Fruit fly (Drosophila melanogaster) Kc167 (cell line): ENCODE data around the gene CG43248.

Experiments
- Myc ChIP-seq: fragments of >200 bp; optimal IDR thresholded peaks from 2 replicates; lab custom pipeline; 2017; ENCODE audit warnings: missing external identifiers
- h ChIP-seq: fragments of >200 bp; optimal IDR thresholded peaks from 3 replicates; lab custom pipeline; 2018; ENCODE audit warnings: missing external identifiers
- psq ChIP-seq: fragments of >200 bp; optimal IDR thresholded peaks from 2 replicates; lab custom pipeline; 2017; ENCODE audit warnings: missing external identifiers
- ttk ChIP-seq: sonication (Bioruptor generic); optimal IDR thresholded peaks from 2 replicates; lab custom pipeline; 2017; ENCODE audit warnings: missing external identifiers

- TF ChIP-seq psq (lab: Kevin White, UChicago) (no peak), Myc (lab: Kevin White, UChicago) (no peak), ttk (lab: Kevin White, UChicago) (no peak), h (lab: Kevin White, UChicago) (no peak)
Measured at dm6 chr3L:15497902-15498301, 33.4 kb downstream of the CG43248 start, which contains the start of gene CG7276.
